Fruit fly (Drosophila melanogaster) whole organism, embryonic: Measurements from ENCODE around the gene drpr.
A peak's percentile ranks its signal among the peaks of the same experiment; 100 is the strongest.

Experiments
- CG12299 ChIP-seq: fragments of 200-800 bp; sonication (Bioruptor generic); optimal IDR thresholded peaks from 2 replicates; lab custom pipeline; 2018; ENCODE audit warnings: missing biosample characterization, mild to moderate bottlenecking, missing genetic modification characterization
- CG12942 ChIP-seq: fragments of 200-800 bp; sonication (Bioruptor generic); optimal IDR thresholded peaks from 3 replicates; lab custom pipeline; 2016; ENCODE audit warnings: missing biosample characterization, missing genetic modification characterization
- CG14014 ChIP-seq: fragments of 200-800 bp; sonication (Bioruptor generic); IDR thresholded peaks from 2 replicates; pipeline ENCODE4 v1.3.6; 2022; ENCODE audit warnings: missing biosample characterization, missing genetic modification characterization
- CG14050 ChIP-seq: fragments of 200-800 bp; sonication (Bioruptor generic); IDR thresholded peaks from 3 replicates; pipeline ENCODE4 v1.3.6; 2022; ENCODE audit warnings: missing biosample characterization, missing genetic modification characterization
- CG15514 ChIP-seq: fragments of 200-800 bp; sonication (Bioruptor generic); optimal IDR thresholded peaks from 3 replicates; lab custom pipeline; 2017; ENCODE audit warnings: missing biosample characterization, missing genetic modification characterization, mild to moderate bottlenecking, moderate library complexity, missing genetic modification reagents
- CG1603 ChIP-seq: fragments of 200-800 bp; sonication (Bioruptor generic); optimal IDR thresholded peaks from 2 replicates; lab custom pipeline; 2019; ENCODE audit warnings: missing biosample characterization, mild to moderate bottlenecking, missing genetic modification characterization, moderate library complexity
- CG1832 ChIP-seq: fragments of 200-800 bp; sonication (Bioruptor generic); optimal IDR thresholded peaks from 2 replicates; lab custom pipeline; 2017; ENCODE audit warnings: missing biosample characterization, mild to moderate bottlenecking, missing genetic modification characterization, inconsistent platforms
- CG18599 ChIP-seq: fragments of 200-800 bp; sonication (Bioruptor generic); optimal IDR thresholded peaks from 3 replicates; lab custom pipeline; 2017; ENCODE audit warnings: missing biosample characterization, missing genetic modification characterization, mild to moderate bottlenecking, moderate library complexity, missing genetic modification reagents
- CG2116 ChIP-seq: fragments of 200-800 bp; sonication (Bioruptor generic); optimal IDR thresholded peaks from 3 replicates; lab custom pipeline; 2018; ENCODE audit warnings: missing biosample characterization, mild to moderate bottlenecking, missing genetic modification characterization
- CG33213 ChIP-seq: fragments of 200-800 bp; sonication (Bioruptor generic); optimal IDR thresholded peaks from 3 replicates; lab custom pipeline; 2016; ENCODE audit warnings: missing biosample characterization, missing genetic modification characterization
- CG4328 ChIP-seq: fragments of 200-800 bp; sonication (Bioruptor generic); optimal IDR thresholded peaks from 3 replicates; lab custom pipeline; 2017; ENCODE audit warnings: missing biosample characterization, missing genetic modification reagents, missing genetic modification characterization
- CG5953 ChIP-seq: fragments of 200-800 bp; sonication (Bioruptor generic); IDR thresholded peaks from 2 replicates; pipeline ENCODE4 v1.3.6; 2022; ENCODE audit warnings: missing biosample characterization, missing genetic modification characterization
- CG7357 ChIP-seq: fragments of 200-800 bp; sonication (Bioruptor generic); IDR thresholded peaks from 3 replicates; pipeline ENCODE4 v1.3.6; 2022; ENCODE audit warnings: missing biosample characterization, missing genetic modification characterization
- CG7556 ChIP-seq: fragments of 200-800 bp; sonication (Bioruptor generic); optimal IDR thresholded peaks from 2 replicates; lab custom pipeline; 2017; ENCODE audit warnings: missing biosample characterization, mild to moderate bottlenecking, missing genetic modification characterization
- CG8290 ChIP-seq, 3 experiments: fragments of 200-800 bp; sonication (Bioruptor generic); optimal IDR thresholded peaks; 2 replicates each; lab custom pipeline; 2016 to 2019; ENCODE audit warnings: missing biosample characterization in 3 of 3, missing genetic modification characterization in 3 of 3, mild to moderate bottlenecking in 2 of 3, moderate library complexity in 1 of 3
- CG9876 ChIP-seq: fragments of 200-800 bp; sonication (Bioruptor generic); optimal IDR thresholded peaks from 2 replicates; lab custom pipeline; 2016; ENCODE audit warnings: missing biosample characterization, missing genetic modification characterization
- CTCF ChIP-seq: fragments of 200-800 bp; sonication (Bioruptor generic); optimal IDR thresholded peaks from 2 replicates; lab custom pipeline; 2017; ENCODE audit warnings: missing biosample characterization, mild to moderate bottlenecking, missing genetic modification characterization, moderate library complexity
- CoRest ChIP-seq: fragments of 200-800 bp; sonication (Bioruptor generic); optimal IDR thresholded peaks from 3 replicates; lab custom pipeline; 2018; ENCODE audit warnings: missing biosample characterization, mild to moderate bottlenecking, missing genetic modification characterization, moderate library complexity
- Dad ChIP-seq: fragments of 200-800 bp; sonication (Bioruptor generic); optimal IDR thresholded peaks from 3 replicates; lab custom pipeline; 2016; ENCODE audit warnings: missing biosample characterization, missing genetic modification characterization
- Dp ChIP-seq: fragments of 200-800 bp; sonication (Bioruptor generic); optimal IDR thresholded peaks from 2 replicates; lab custom pipeline; 2018; ENCODE audit warnings: missing biosample characterization, mild to moderate bottlenecking, missing genetic modification characterization, moderate library complexity
- Dref ChIP-seq: fragments of 200-800 bp; sonication (Bioruptor generic); IDR thresholded peaks from 2 replicates; pipeline ENCODE4 v1.3.6; 2022; ENCODE audit warnings: missing biosample characterization, missing genetic modification characterization
- E2f2 ChIP-seq: fragments of 200-800 bp; sonication (Bioruptor generic); IDR thresholded peaks from 2 replicates; pipeline ENCODE4 v1.3.6; 2022; ENCODE audit warnings: missing biosample characterization, missing genetic modification characterization
- H2.0 ChIP-seq: fragments of 200-800 bp; sonication (Bioruptor generic); IDR thresholded peaks from 2 replicates; pipeline ENCODE4 v1.3.6; 2022; ENCODE audit warnings: missing biosample characterization, missing genetic modification characterization
- HLHmδ ChIP-seq: fragments of 200-800 bp; sonication (Bioruptor generic); optimal IDR thresholded peaks from 2 replicates; lab custom pipeline; 2018; ENCODE audit warnings: missing biosample characterization, mild to moderate bottlenecking, missing genetic modification characterization, moderate library complexity
- Hr51 ChIP-seq, 2 experiments: fragments of 200-800 bp; sonication (Bioruptor generic); optimal IDR thresholded peaks; 2 replicates in 1 of 2; 3 replicates in 1 of 2; lab custom pipeline; 2016 to 2018; ENCODE audit warnings: missing biosample characterization in 2 of 2, missing genetic modification characterization in 2 of 2, mild to moderate bottlenecking in 1 of 2, moderate library complexity in 1 of 2
- Hsf ChIP-seq: fragments of 200-800 bp; sonication (Bioruptor generic); optimal IDR thresholded peaks from 3 replicates; lab custom pipeline; 2016; ENCODE audit warnings: missing biosample characterization, missing genetic modification characterization
- Kr ChIP-seq: fragments of 200-800 bp; sonication (Bioruptor generic); optimal IDR thresholded peaks from 2 replicates; lab custom pipeline; 2017; ENCODE audit warnings: missing biosample characterization, mild to moderate bottlenecking, missing genetic modification characterization
- MESR4 ChIP-seq: fragments of 200-800 bp; sonication (Bioruptor generic); optimal IDR thresholded peaks from 2 replicates; lab custom pipeline; 2018; ENCODE audit warnings: missing biosample characterization, mild to moderate bottlenecking, missing genetic modification characterization, moderate library complexity
- Sry-δ ChIP-seq: fragments of 200-800 bp; sonication (Bioruptor generic); optimal IDR thresholded peaks from 2 replicates; lab custom pipeline; 2016; ENCODE audit warnings: missing biosample characterization, missing genetic modification characterization
- ase ChIP-seq: fragments of 200-800 bp; sonication (Bioruptor generic); IDR thresholded peaks from 3 replicates; pipeline ENCODE4 v1.3.6; 2022; ENCODE audit warnings: missing biosample characterization, missing genetic modification characterization
- crp ChIP-seq, 2 experiments: fragments of 200-800 bp; sonication (Bioruptor generic); optimal IDR thresholded peaks; 2 replicates in 1 of 2; 3 replicates in 1 of 2; lab custom pipeline; 2017; ENCODE audit warnings: missing biosample characterization in 2 of 2, missing genetic modification characterization in 2 of 2, mild to moderate bottlenecking in 1 of 2, moderate library complexity in 1 of 2
- dati ChIP-seq: fragments of 200-800 bp; sonication (Bioruptor generic); IDR thresholded peaks from 2 replicates; pipeline ENCODE4 v1.3.6; 2022; ENCODE audit warnings: missing biosample characterization, missing genetic modification characterization
- ftz-f1 ChIP-seq: fragments of 200-800 bp; sonication (Bioruptor generic); optimal IDR thresholded peaks from 2 replicates; lab custom pipeline; 2016; ENCODE audit warnings: missing biosample characterization, missing genetic modification characterization
- gfzf ChIP-seq: fragments of 200-800 bp; sonication (Bioruptor generic); optimal IDR thresholded peaks from 2 replicates; lab custom pipeline; 2016; ENCODE audit warnings: missing biosample characterization, mild to moderate bottlenecking, missing genetic modification characterization, moderate library complexity
- ham ChIP-seq: fragments of 200-800 bp; sonication (Bioruptor generic); IDR thresholded peaks from 2 replicates; pipeline ENCODE4 v1.3.6; 2022; ENCODE audit warnings: missing biosample characterization, missing genetic modification characterization
- kah ChIP-seq: fragments of 200-800 bp; sonication (Bioruptor generic); optimal IDR thresholded peaks from 2 replicates; lab custom pipeline; 2018; ENCODE audit warnings: missing biosample characterization, mild to moderate bottlenecking, missing genetic modification characterization
- ken ChIP-seq: fragments of 200-800 bp; sonication (Bioruptor generic); IDR thresholded peaks from 3 replicates; pipeline ENCODE4 v1.3.6; 2022; ENCODE audit warnings: missing biosample characterization, missing genetic modification characterization
- lola ChIP-seq, 3 experiments: fragments of >200 bp in 2 of 3; fragments of 200-800 bp in 1 of 3; sonication (Bioruptor generic) in 1 of 3; optimal IDR thresholded peaks; 2 replicates each; lab custom pipeline; 2017 to 2019; ENCODE audit warnings: missing biosample characterization in 3 of 3, missing genetic modification characterization in 3 of 3, mild to moderate bottlenecking in 1 of 3, moderate library complexity in 1 of 3
- nom ChIP-seq: fragments of 200-800 bp; sonication (Bioruptor generic); optimal IDR thresholded peaks from 2 replicates; lab custom pipeline; 2017; ENCODE audit warnings: missing biosample characterization, missing genetic modification characterization, mild to moderate bottlenecking, moderate library complexity, missing genetic modification reagents
- oc ChIP-seq: fragments of 200-800 bp; sonication (Bioruptor generic); optimal IDR thresholded peaks from 2 replicates; lab custom pipeline; 2018; ENCODE audit warnings: missing biosample characterization, mild to moderate bottlenecking, missing genetic modification characterization, moderate library complexity
- pho ChIP-seq: fragments of 200-800 bp; sonication (Bioruptor generic); optimal IDR thresholded peaks from 2 replicates; lab custom pipeline; 2016; ENCODE audit warnings: missing biosample characterization, missing genetic modification characterization
- row ChIP-seq: fragments of 200-800 bp; sonication (Bioruptor generic); IDR thresholded peaks from 3 replicates; pipeline ENCODE4 v1.3.6; 2022; ENCODE audit warnings: missing biosample characterization, missing genetic modification characterization
- scrt ChIP-seq: fragments of 200-800 bp; sonication (Bioruptor generic); optimal IDR thresholded peaks from 2 replicates; lab custom pipeline; 2018; ENCODE audit warnings: missing biosample characterization, mild to moderate bottlenecking, missing genetic modification characterization, moderate library complexity
- sens ChIP-seq: fragments of 200-800 bp; sonication (Bioruptor generic); peaks from one replicate; lab custom pipeline; 2016; ENCODE audit warnings: missing biosample characterization, missing genetic modification characterization
- shn ChIP-seq: fragments of 200-800 bp; sonication (Bioruptor generic); optimal IDR thresholded peaks from 3 replicates; lab custom pipeline; 2016; ENCODE audit warnings: missing biosample characterization, missing genetic modification characterization
- slbo ChIP-seq: fragments of 200-800 bp; sonication (Bioruptor generic); IDR thresholded peaks from 2 replicates; pipeline ENCODE4 v1.3.6; 2022; ENCODE audit warnings: missing biosample characterization, missing genetic modification characterization
- stwl ChIP-seq: fragments of 200-800 bp; sonication (Bioruptor generic); optimal IDR thresholded peaks from 3 replicates; lab custom pipeline; 2018; ENCODE audit warnings: missing biosample characterization, mild to moderate bottlenecking, missing genetic modification characterization, moderate library complexity
- trem ChIP-seq: fragments of 200-800 bp; optimal IDR thresholded peaks from 3 replicates; lab custom pipeline; 2019; ENCODE audit warnings: missing biosample characterization, mild to moderate bottlenecking, missing genetic modification characterization, moderate library complexity
- unc-4 ChIP-seq: fragments of 200-800 bp; sonication (Bioruptor generic); IDR thresholded peaks from 2 replicates; pipeline ENCODE4 v1.3.6; 2022; ENCODE audit warnings: missing biosample characterization, missing genetic modification characterization; ENCODE audit not compliant: partially characterized antibody
- wek ChIP-seq: fragments of 200-800 bp; sonication (Bioruptor generic); optimal IDR thresholded peaks from 3 replicates; lab custom pipeline; 2018; ENCODE audit warnings: missing biosample characterization, mild to moderate bottlenecking, missing genetic modification characterization, moderate library complexity
- zfh2 ChIP-seq: fragments of 200-800 bp; sonication (Bioruptor generic); optimal IDR thresholded peaks from 2 replicates; lab custom pipeline; 2016; ENCODE audit warnings: missing biosample characterization, missing genetic modification characterization

The drpr gene

dm6 chr3L:1737898-1738322 lies 7.0 kb upstream of the drpr start, which contains the start of gene PIG-Wb (continued):
- TF ChIP-seq H2.0 (GFP tag; lab: Robert Waterston, UW) (peak; percentile 21; the same call in 1 of the 2 replicates), CG18599 (GFP tag; lab: Kevin White, UChicago) (peak; percentile 77), CG7357 (GFP tag; lab: Robert Waterston, UW) (no peak), unc-4 (GFP tag; lab: Robert Waterston, UW) (no peak), ase (no peak), Kr (GFP tag; lab: Kevin White, UChicago) (no peak), CG5953 (GFP tag; lab: Robert Waterston, UW) (0 out of 2 replicates have a peak, but pooled peaks have one; percentile 7), Hr51 (GFP tag; optimal IDR thresholded peaks at IDR 0.05; lab: Kevin White, UChicago) (peak in 1 of 2 experiments; percentile 26), CG8290 (GFP tag; optimal IDR thresholded peaks at IDR 0.05; lab: Kevin White, UChicago) (no peak), CG8290 (tag; optimal IDR thresholded peaks at IDR 0.05; lab: Kevin White, UChicago) (peak in 1 of 2 experiments; percentile 50), Dad (peak; percentile 4), shn (no peak), CoRest (tag; lab: Kevin White, UChicago) (no peak), wek (GFP tag; lab: Kevin White, UChicago) (peak; percentile 24), row (GFP tag; lab: Robert Waterston, UW) (peak; percentile 34; the same call in 2 of the 3 replicates), ftz-f1 (peak; percentile 50), HLHmδ (no peak), CG1603 (tag; lab: Kevin White, UChicago) (peak; percentile 5), CG7556 (GFP tag; lab: Kevin White, UChicago) (no peak), CG33213 (GFP tag; lab: Kevin White, UChicago) (no peak), sens (GFP tag; lab: Kevin White, UChicago) (no peak), zfh2 (GFP tag; lab: Kevin White, UChicago) (no peak), pho (GFP tag; lab: Kevin White, UChicago) (no peak), slbo (GFP tag; lab: Robert Waterston, UW) (no peak), CG14014 (0 out of 2 replicates have a peak, but pooled peaks have one; percentile 32), CG12299 (tag; lab: Kevin White, UChicago) (peak; percentile 18), CG14050 (GFP tag; lab: Robert Waterston, UW) (no peak)

dm6 chr3L:1735603-1736002 lies 4.7 kb upstream of the drpr start, which contains the start of gene Oseg4:
Gene Oseg4, minus strand, starts transcription at chr3L:1735767.
- TF ChIP-seq MESR4 (GFP tag; lab: Kevin White, UChicago) (peak; percentile 1), CTCF (GFP tag; lab: Kevin White, UChicago) (no peak), ken (GFP tag; lab: Robert Waterston, UW) (no peak), CG9876 (GFP tag; lab: Kevin White, UChicago) (no peak), nom (no peak), Sry-δ (peak; percentile 7), scrt (GFP tag; lab: Kevin White, UChicago) (peak; percentile 57), gfzf (peak; percentile 28), stwl (tag; lab: Kevin White, UChicago) (no peak), CG2116 (GFP tag; lab: Kevin White, UChicago) (peak; percentile 53), CG12942 (no peak), kah (GFP tag; lab: Kevin White, UChicago) (peak; percentile 80), trem (peak; percentile 34), CG15514 (peak; percentile 0), dati (GFP tag; lab: Robert Waterston, UW) (no peak), CG4328 (no peak), E2f2 (GFP tag; lab: Robert Waterston, UW) (peak; percentile 72), Hsf (GFP tag; lab: Kevin White, UChicago) (no peak), crp (GFP tag; optimal IDR thresholded peaks at IDR 0.05; lab: Kevin White, UChicago) (peak in 1 of 2 experiments; percentile 28), oc (tag; lab: Kevin White, UChicago) (no peak), lola (GFP tag; optimal IDR thresholded peaks at IDR 0.05; lab: Kevin White, UChicago) (no peak), CG1832 (GFP tag; lab: Kevin White, UChicago) (no peak), ham (GFP tag; lab: Robert Waterston, UW) (no peak), Dref (GFP tag; lab: Robert Waterston, UW) (peak; percentile 47), Dp (GFP tag; lab: Kevin White, UChicago) (peak; percentile 64)
